Worm (Caenorhabditis elegans): ENCODE measurements around the gene npr-9.

ce11 chrX:11375509-11375908 is 46.0 kb downstream of the npr-9 start, which contains the start of gene F42E11.3:
- no peak for TF ChIP-seq klf-2 (GFP tag; conservative IDR thresholded peaks at IDR 0.05)
- TF ChIP-seq T22C8.4 (GFP tag; IDR thresholded peaks at IDR 0.05): no peak
- no peak for TF ChIP-seq ztf-29 (GFP tag; IDR thresholded peaks at IDR 0.05)
- TF ChIP-seq flt-1 (GFP tag; IDR thresholded peaks at IDR 0.05): no peak
- no peak for TF ChIP-seq tab-1 (GFP tag; IDR thresholded peaks at IDR 0.05)
- TF ChIP-seq cog-1 (tag; optimal IDR thresholded peaks at IDR 0.05): no peak
- TF ChIP-seq ref-1 (GFP tag; conservative IDR thresholded peaks at IDR 0.05): no peak
